Fruit fly (Drosophila melanogaster): ENCODE results near the gene CG12680.

The CG12680 gene

dm6 chrX:5027322-5027721 is 30.1 kb downstream of the CG12680 start:
- TF ChIP-seq Mnt (GFP tag; optimal IDR thresholded peaks at IDR 0.05) (no peak), CG5204 (GFP tag; optimal IDR thresholded peaks at IDR 0.05) (no peak), cic (GFP tag; optimal IDR thresholded peaks at IDR 0.05) (no peak), CG33017 (tag; optimal IDR thresholded peaks at IDR 0.05) (no peak), Hr96 (GFP tag; optimal IDR thresholded peaks at IDR 0.05) (no peak), CG1620 (GFP tag; optimal IDR thresholded peaks at IDR 0.05) (no peak), CG7045 (GFP tag; optimal IDR thresholded peaks at IDR 0.05) (no peak), Clk (GFP tag; optimal IDR thresholded peaks at IDR 0.05) (no peak), cnc (optimal IDR thresholded peaks at IDR 0.05) (no peak), tj (GFP tag; optimal IDR thresholded peaks at IDR 0.05) (no peak), CG7101 (tag; optimal IDR thresholded peaks at IDR 0.05) (no peak), pad (GFP tag; optimal IDR thresholded peaks at IDR 0.05) (no peak), bab1 (GFP tag; optimal IDR thresholded peaks at IDR 0.05) (no peak)

- TF ChIP-seq CG12768 (GFP tag; optimal IDR thresholded peaks at IDR 0.05) (no peak), Mnt (GFP tag; optimal IDR thresholded peaks at IDR 0.05) (no peak), toe (GFP tag; optimal IDR thresholded peaks at IDR 0.05) (no peak), CG11617 (GFP tag; optimal IDR thresholded peaks at IDR 0.05) (no peak), tj (GFP tag; optimal IDR thresholded peaks at IDR 0.05) (no peak), Clk (GFP tag; optimal IDR thresholded peaks at IDR 0.05) (no peak), CG33017 (tag; optimal IDR thresholded peaks at IDR 0.05) (no peak), cnc (optimal IDR thresholded peaks at IDR 0.05) (no peak), CG7045 (GFP tag; optimal IDR thresholded peaks at IDR 0.05) (no peak), ovo (GFP tag; optimal IDR thresholded peaks at IDR 0.05) (no peak), pad (GFP tag; optimal IDR thresholded peaks at IDR 0.05) (no peak)
Observed at dm6 chrX:5030110-5030663, 32.9 kb downstream of the CG12680 start.

DNA sequence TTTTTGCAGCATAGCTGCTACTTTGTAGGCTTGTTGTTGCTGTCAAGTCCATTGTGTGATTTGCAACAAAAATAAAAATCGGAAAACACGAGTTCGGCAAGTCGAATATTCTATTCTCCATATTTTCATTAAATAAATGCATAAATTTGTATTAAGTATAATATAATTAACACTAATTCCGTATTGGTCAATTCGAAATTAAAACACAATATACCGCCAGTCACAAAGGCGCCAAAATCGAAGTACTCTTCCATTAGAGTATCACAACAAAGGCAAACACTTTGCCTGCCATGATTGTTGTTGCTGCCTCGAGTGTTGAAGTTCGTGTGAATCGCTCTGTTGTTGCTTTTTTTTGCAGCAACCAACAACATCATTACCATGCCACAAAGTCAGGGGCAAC is 34.1 kb downstream of the CG12680 start:
- TF ChIP-seq cic (GFP tag; optimal IDR thresholded peaks at IDR 0.05) = no peak

- TF ChIP-seq kay (GFP tag; ENCODE audit: borderline replicate concordance) = no peak
- TF ChIP-seq CG12768 (GFP tag; optimal IDR thresholded peaks at IDR 0.05) = no peak
- TF ChIP-seq CG7101 (tag; optimal IDR thresholded peaks at IDR 0.05) = no peak
- TF ChIP-seq Hr96 (GFP tag; optimal IDR thresholded peaks at IDR 0.05) = no peak
- no peak for TF ChIP-seq Mnt (GFP tag; optimal IDR thresholded peaks at IDR 0.05)
- no peak for TF ChIP-seq ovo (GFP tag; optimal IDR thresholded peaks at IDR 0.05)
- TF ChIP-seq tj (GFP tag; optimal IDR thresholded peaks at IDR 0.05) = no peak
- no peak for TF ChIP-seq CG11617 (GFP tag; optimal IDR thresholded peaks at IDR 0.05)
- no peak for TF ChIP-seq CG1620 (GFP tag; optimal IDR thresholded peaks at IDR 0.05)
- TF ChIP-seq toe (GFP tag; optimal IDR thresholded peaks at IDR 0.05) = no peak
- no peak for TF ChIP-seq CG5204 (GFP tag; optimal IDR thresholded peaks at IDR 0.05)
- TF ChIP-seq Crg-1 (GFP tag; optimal IDR thresholded peaks at IDR 0.05) = no peak
Observed at dm6 chrX:5038411-5038810, 41.2 kb downstream of the CG12680 start.

DNA sequence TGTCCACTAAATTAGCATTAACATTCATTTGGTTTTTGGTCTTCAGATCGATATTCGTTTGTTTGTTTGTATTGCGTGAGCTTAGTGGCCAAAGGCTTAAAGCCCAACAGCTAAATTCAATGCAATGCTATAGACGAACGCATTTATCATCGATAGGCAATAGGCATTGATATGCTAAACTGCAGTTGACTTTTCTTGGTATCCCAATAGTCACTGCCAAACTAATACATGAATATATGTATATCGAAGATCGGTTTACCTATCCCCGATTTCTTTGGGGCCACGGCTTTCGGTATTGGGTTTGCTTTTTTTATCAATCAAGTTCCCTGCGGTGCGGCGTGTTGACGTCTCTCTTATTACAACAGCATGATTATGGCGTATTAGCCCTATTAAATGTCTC is 42.9 kb downstream of the CG12680 start:
- no peak for TF ChIP-seq kay (GFP tag; ENCODE audit: borderline replicate concordance)
- no peak for TF ChIP-seq tj (GFP tag; optimal IDR thresholded peaks at IDR 0.05)
- TF ChIP-seq Clk (GFP tag; optimal IDR thresholded peaks at IDR 0.05) = no peak
- no peak for TF ChIP-seq ovo (GFP tag; optimal IDR thresholded peaks at IDR 0.05)
- TF ChIP-seq Mnt (GFP tag; optimal IDR thresholded peaks at IDR 0.05) = no peak
- no peak for TF ChIP-seq Hr96 (GFP tag; optimal IDR thresholded peaks at IDR 0.05)
- no peak for TF ChIP-seq CG14711 (tag; optimal IDR thresholded peaks at IDR 0.05)
- no peak for TF ChIP-seq CG7101 (tag; optimal IDR thresholded peaks at IDR 0.05)

dm6 chrX:5041525-5042454 is 44.5 kb downstream of the CG12680 start:
- TF ChIP-seq CG11617 (GFP tag; optimal IDR thresholded peaks at IDR 0.05) = no peak
- TF ChIP-seq Crg-1 (GFP tag; optimal IDR thresholded peaks at IDR 0.05) = no peak
- no peak for TF ChIP-seq Hr96 (GFP tag; optimal IDR thresholded peaks at IDR 0.05)
- TF ChIP-seq pad (GFP tag; optimal IDR thresholded peaks at IDR 0.05) = no peak
- no peak for TF ChIP-seq CG12768 (GFP tag; optimal IDR thresholded peaks at IDR 0.05)
- TF ChIP-seq kay (GFP tag; ENCODE audit: borderline replicate concordance) = no peak
- TF ChIP-seq cic (GFP tag; optimal IDR thresholded peaks at IDR 0.05) = no peak
- TF ChIP-seq CG1620 (GFP tag; optimal IDR thresholded peaks at IDR 0.05) = no peak
- no peak for TF ChIP-seq Mnt (GFP tag; optimal IDR thresholded peaks at IDR 0.05)
- no peak for TF ChIP-seq ovo (GFP tag; optimal IDR thresholded peaks at IDR 0.05)
- no peak for TF ChIP-seq Clk (GFP tag; optimal IDR thresholded peaks at IDR 0.05)
- TF ChIP-seq cnc (optimal IDR thresholded peaks at IDR 0.05) = no peak
